Fruit fly (Drosophila melanogaster): ENCODE data around the gene CG3528.

CG3528 gene

DNA sequence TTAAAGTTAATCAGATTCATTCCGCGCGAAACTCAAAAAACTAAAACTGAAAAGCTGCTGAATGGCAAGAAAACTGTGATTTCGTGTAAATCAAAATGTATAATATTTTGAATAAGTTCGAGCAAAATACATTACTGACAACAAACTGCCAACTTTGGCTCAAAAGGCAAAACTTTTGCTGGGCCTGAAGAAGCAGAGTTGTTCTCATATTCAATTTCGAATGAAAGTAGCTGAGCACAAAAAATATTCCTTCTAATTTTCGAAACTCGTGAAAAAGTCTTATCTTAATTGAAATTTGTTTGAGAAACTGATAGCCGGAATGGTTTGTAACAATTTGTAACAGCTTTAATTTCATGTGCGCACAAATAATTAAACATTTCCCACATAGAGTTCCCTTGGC is at the start of gene CG3528:
Gene CG3528 (minus strand): TSS at position 101 of the 400 bp plus-strand sequence.
- TF ChIP-seq noc (tag; optimal IDR thresholded peaks at IDR 0.05), result no peak

DNA sequence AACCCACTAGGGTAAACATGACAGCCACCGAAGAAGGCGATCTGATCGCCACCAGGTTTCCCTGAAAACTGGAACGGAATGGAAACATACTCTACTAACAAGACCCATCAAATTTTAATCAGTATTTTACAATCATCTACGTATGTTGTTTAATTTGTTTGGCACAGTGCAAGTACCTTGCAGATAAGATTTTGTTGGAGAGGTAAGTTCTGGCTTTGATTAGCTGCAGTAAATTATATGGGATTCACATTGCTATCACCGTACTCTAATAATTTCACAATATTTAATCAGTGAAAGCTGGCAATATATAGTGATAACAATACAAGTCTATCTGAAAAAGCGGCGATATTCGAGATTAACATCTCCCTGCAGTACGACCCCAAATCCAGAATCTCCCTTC is 46.9 kb upstream of the CG3528 start, which contains the start of gene Cyp309a1:
Gene Cyp309a1 (minus strand): TSS at position 73 of the 400 bp plus-strand sequence.
- TF ChIP-seq noc (tag; optimal IDR thresholded peaks at IDR 0.05), result peak; percentile 2

DNA sequence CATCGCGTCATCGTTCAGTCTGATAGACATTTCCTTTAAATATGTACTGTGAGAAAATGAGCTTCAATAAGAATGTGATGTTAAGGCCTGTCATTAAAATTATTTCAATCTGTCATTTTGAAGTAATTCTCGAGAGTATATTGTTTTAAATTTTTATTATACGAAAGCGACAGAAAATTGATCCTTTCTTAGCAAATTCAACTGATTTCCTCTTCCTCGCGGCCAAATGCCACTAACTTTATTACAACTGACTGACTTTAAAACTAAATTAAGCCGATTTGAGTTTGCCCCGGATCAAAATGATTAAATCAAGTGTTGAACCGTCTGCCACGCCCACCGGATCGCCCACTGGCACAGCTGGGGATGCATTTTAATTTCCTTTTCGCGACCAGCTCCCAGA is 34.9 kb upstream of the CG3528 start, which contains the start of gene CG3515:
Gene CG3515 (minus strand): TSS at position 101 of the 400 bp plus-strand sequence.
- TF ChIP-seq noc (tag; optimal IDR thresholded peaks at IDR 0.05), result no peak

DNA sequence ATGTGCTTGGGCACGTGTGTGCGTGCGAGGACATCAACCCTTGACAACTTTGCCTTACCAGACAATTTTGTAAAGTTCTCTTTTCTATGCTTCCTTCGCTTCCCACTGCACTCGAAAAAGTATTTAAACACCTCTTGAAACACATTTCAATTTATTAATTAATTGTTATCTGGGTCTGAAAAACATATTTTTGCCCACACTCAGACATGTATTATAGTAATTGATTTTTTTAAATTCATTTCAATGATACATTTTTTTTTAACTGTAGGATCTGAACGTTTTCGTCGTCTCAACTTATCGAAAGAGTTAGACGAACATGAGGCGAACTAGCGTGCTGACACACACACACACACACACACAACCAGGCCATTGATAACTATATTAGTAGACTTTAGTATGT is 24.7 kb upstream of the CG3528 start:
- TF ChIP-seq noc (tag; optimal IDR thresholded peaks at IDR 0.05), result no peak

- TF ChIP-seq noc (tag; optimal IDR thresholded peaks at IDR 0.05), result no peak
Observed at dm6 chr2L:2528097-2528496, 10.3 kb upstream of the CG3528 start.

dm6 chr2L:2501823-2502222 is 16.0 kb downstream of the CG3528 start:
- no peak for TF ChIP-seq noc (tag; optimal IDR thresholded peaks at IDR 0.05)

DNA sequence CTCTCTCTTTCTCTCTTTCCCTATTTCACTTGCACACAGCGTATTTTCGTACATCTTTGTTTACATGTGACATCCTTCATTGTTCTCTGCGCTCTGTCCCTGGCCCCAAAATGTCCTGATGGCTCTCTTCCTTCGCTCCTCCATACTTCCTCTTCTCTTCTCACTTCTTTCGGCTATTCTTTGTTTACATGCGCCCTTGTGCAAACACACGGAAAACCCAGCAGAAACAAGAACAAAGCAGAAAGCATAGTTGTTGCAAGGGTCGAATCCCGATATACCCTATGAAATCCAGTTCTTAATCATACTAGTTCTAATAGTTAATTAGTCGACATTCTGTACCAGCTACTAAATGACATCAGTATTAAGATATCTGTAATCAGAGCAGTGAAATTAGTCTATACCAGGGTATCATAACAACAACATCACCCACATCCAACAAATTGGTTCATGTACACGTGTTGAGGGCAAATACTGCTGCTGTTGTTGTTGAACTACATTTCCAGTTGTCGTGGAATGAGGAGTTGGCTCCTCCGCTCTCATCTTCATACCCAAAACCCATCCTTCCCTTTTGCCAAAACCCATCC is 23.2 kb downstream of the CG3528 start:
- TF ChIP-seq noc (tag; optimal IDR thresholded peaks at IDR 0.05), result no peak

DNA sequence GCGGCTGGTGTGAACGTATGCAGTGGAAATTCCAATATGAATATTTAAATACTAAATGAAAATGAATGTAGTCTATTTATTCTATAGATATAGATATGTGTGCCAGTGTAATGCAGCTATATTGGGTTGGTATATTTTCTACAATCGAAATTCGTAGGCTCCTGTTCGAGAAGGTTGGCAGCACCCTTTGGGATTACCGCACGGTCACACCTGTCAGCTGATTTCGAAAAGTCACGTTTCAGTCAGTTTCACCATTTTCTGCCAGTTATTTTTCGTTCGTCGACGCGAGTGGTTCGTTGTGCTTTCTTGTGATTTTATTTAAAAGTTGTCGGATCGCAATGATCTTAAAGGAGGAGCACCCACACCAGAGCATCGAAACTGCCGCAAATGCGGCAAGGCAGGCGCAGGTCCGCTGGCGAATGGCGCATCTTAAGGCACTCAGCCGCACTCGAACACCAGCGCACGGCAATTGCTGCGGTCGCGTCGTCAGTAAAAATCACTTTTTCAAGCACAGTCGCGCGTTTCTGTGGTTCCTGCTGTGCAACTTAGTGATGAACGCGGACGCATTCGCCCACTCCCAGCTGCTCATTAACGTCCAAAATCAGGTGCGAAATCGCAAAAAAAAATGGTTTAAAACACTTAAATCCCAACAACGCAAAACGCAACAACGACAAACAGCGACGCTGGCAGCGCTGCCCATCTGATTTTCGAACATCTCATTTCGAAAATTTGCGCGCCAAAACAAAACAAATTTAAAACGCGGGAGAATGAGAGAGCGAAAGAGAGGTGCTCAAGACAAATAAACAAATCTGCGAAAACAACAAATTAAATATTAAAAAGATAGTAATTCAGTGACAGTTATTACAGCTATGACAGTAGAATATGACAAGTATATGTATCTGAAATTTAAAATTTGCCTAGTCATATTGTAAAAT is 24.9 kb downstream of the CG3528 start, which contains the start of gene oaf:
Gene oaf (plus strand): TSS at position 264 of the 935 bp plus-strand sequence.
- peak; percentile 24 for TF ChIP-seq noc (tag; optimal IDR thresholded peaks at IDR 0.05)

DNA sequence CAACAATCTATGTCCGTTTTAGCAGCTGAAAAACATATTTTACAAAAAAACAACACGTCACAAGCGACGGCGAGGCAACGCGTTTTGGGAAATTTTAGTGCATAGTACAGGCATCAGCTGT is 25.4 kb downstream of the CG3528 start, which contains the start of gene Slh:
Gene Slh (minus strand): TSS at position 101 of the 121 bp plus-strand sequence.
- no peak for TF ChIP-seq noc (tag; optimal IDR thresholded peaks at IDR 0.05)

DNA sequence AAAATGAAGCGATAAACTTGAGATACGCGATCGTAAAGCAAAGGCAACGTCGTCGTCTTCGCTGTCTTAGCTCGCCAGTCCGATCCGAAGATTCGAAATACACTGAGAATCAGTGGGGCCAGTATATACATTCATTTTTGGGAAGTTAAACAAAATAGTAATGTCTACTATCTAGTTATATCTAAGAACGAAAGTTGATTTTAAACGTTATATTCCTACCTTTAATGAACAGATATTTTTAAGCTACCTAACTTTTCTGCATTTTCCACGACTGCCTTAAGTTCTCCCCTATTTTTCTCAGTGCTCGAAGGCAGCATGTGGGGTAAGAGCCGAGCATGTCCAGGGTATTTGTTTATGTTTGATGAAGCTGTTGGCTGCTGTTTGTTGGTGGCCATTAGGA is 31.0 kb downstream of the CG3528 start:
- TF ChIP-seq noc (tag; optimal IDR thresholded peaks at IDR 0.05), result no peak

DNA sequence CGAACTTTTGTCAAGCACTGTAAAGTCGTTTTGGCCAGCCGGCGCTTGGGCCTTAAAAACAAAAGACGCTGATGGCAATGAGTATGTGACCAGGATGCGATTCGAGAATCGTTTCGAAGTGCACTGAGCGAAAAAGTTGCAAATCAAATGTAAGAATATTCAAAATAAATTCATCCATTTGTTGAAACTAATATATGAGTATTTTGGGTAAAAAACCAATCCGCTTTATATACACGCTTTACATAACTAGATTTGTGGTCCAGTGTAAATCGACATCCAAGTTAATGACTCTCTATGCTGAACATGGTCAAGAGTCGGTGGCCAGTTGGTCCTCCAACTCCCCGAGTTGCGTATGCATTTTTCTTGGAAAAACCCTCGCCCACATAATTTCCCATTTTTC is 32.6 kb downstream of the CG3528 start:
- TF ChIP-seq noc (tag; optimal IDR thresholded peaks at IDR 0.05), result no peak

DNA sequence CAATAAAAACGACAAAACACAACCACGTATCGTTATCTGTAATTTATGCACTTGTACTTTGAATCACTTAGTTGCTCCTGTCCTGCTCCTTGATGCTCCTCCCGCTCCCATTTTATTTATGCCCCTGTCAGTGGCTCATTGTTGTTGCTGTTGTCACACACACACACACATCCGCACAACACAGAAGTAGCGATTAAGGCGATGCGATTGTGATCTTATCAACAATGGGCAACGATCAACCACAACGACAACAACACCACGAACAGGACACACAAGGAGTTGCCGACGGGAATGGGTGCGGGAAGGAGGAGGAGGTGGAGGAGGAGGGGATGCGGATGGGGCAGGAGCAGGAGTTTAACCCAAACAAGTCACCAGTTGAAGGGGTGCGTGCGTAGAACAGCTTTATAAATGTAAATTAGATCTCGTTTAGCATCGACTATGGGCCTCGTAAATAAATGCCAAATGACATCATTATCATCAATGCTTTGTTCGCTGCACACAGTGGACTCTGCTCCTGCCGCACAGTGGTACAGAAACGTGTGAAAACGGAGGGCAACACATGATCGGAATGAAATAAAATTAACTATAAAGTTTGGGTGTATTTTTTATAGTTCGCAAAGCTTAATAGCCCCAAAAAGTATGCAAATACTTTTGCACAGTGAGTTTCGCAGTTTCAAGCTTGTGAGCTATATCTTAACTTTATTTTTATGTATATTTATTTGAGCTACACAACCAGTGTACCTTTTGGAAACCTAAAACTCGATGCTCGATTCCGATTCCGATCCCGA is 33.9 kb downstream of the CG3528 start:
- no peak for TF ChIP-seq noc (tag; optimal IDR thresholded peaks at IDR 0.05)

- TF ChIP-seq noc (tag; optimal IDR thresholded peaks at IDR 0.05), result no peak
Observed at dm6 chr2L:2481156-2481712, 36.6 kb downstream of the CG3528 start.

DNA sequence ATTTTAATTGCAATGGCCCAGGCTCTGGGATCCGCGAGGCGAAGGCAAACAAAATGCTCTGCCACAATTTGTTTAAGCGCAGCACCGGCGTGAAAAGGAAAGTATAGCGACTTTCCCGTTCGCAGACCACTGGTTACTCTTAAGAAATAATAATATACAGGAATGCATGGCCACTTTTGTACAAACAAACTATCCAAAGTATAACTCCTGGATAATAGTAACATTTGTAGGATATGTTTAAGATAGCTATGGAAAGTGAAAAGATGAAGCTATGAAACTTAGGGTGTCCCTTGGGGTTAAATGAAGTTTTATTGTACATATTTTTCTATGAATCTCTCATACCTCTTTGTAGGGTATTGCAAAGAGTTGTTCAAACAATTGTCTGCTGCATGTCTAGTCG is 39.5 kb downstream of the CG3528 start:
- TF ChIP-seq noc (tag; optimal IDR thresholded peaks at IDR 0.05), result no peak

DNA sequence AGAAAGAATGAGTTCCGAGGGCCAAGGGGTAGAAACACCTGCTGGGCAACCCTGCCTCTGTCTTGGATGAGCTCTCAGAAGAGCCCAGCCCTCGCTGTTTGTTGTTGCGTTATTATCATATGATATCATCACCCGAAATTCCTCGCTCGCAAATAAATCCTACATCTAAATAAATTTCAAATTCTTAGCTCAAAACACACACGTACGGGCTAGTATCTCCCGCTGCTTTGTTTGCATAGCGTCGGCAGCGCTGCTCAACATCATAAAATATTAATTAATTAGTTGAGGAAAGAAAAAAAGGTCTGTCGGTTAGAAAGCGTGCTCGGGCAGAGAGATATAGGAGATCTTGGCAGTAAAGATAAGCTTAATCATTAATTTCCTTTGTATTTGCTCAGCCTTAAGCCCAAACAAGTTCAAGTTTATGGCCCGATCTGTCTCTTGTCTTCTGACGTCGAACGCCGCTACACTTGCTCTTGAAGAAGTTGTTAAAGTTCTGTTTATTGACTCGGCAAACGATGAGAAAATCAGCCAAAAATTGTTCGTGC is 43.9 kb downstream of the CG3528 start:
- no peak for TF ChIP-seq noc (tag; optimal IDR thresholded peaks at IDR 0.05)

dm6 chr2L:2472740-2473139 is 45.1 kb downstream of the CG3528 start:
- TF ChIP-seq noc (tag; optimal IDR thresholded peaks at IDR 0.05), result peak; percentile 2
